Fruit fly (Drosophila melanogaster) whole organism, embryonic: ENCODE measurements around the gene CG5021.

Source experiments
- Atf6 ChIP-seq: fragments of 200-800 bp; sonication (Bioruptor generic); IDR thresholded peaks from 2 replicates; pipeline ENCODE4 v1.3.6; 2022; ENCODE audit warnings: missing biosample characterization, missing genetic modification characterization
- B-H1 ChIP-seq: fragments of 200-800 bp; sonication (Bioruptor generic); IDR thresholded peaks from 3 replicates; pipeline ENCODE4 v1.3.6; 2022; ENCODE audit warnings: missing biosample characterization, missing genetic modification characterization
- C15 ChIP-seq: fragments of 200-800 bp; sonication (Bioruptor generic); IDR thresholded peaks from 3 replicates; pipeline ENCODE4 v1.3.6; 2022; ENCODE audit warnings: missing biosample characterization, missing genetic modification characterization
- CG10654 ChIP-seq: fragments of 200-800 bp; sonication (Bioruptor generic); optimal IDR thresholded peaks from 2 replicates; lab custom pipeline; 2016; ENCODE audit warnings: missing biosample characterization, missing genetic modification characterization
- CG12071 ChIP-seq: fragments of 200-800 bp; sonication (Bioruptor generic); optimal IDR thresholded peaks from 3 replicates; lab custom pipeline; 2018; ENCODE audit warnings: missing biosample characterization, mild to moderate bottlenecking, missing genetic modification characterization
- CG12104 ChIP-seq: fragments of 200-800 bp; sonication (Bioruptor generic); optimal IDR thresholded peaks from 3 replicates; lab custom pipeline; 2016; ENCODE audit warnings: missing biosample characterization, missing genetic modification characterization
- CG14050 ChIP-seq: fragments of 200-800 bp; sonication (Bioruptor generic); IDR thresholded peaks from 3 replicates; pipeline ENCODE4 v1.3.6; 2022; ENCODE audit warnings: missing biosample characterization, missing genetic modification characterization
- CG14441 ChIP-seq: fragments of 200-800 bp; sonication (Bioruptor generic); IDR thresholded peaks from 2 replicates; pipeline ENCODE4 v1.3.6; 2022; ENCODE audit warnings: missing biosample characterization, missing genetic modification characterization
- CG15514 ChIP-seq: fragments of 200-800 bp; sonication (Bioruptor generic); optimal IDR thresholded peaks from 3 replicates; lab custom pipeline; 2017; ENCODE audit warnings: missing biosample characterization, missing genetic modification characterization, mild to moderate bottlenecking, moderate library complexity, missing genetic modification reagents
- CG16779 ChIP-seq: fragments of 200-800 bp; sonication (Bioruptor generic); IDR thresholded peaks from 2 replicates; pipeline ENCODE4 v1.3.6; 2022; ENCODE audit warnings: missing biosample characterization, missing genetic modification characterization
- CG18011 ChIP-seq: fragments of 200-800 bp; sonication (Bioruptor generic); optimal IDR thresholded peaks from 2 replicates; lab custom pipeline; 2017; ENCODE audit warnings: missing biosample characterization, missing genetic modification characterization, mild to moderate bottlenecking, moderate library complexity, missing genotype
- CG2120 ChIP-seq: fragments of 200-800 bp; sonication (Bioruptor generic); optimal IDR thresholded peaks from 3 replicates; lab custom pipeline; 2016; ENCODE audit warnings: missing biosample characterization, missing genetic modification characterization
- CG6654 ChIP-seq: fragments of 200-800 bp; sonication (Bioruptor generic); optimal IDR thresholded peaks from 2 replicates; lab custom pipeline; 2017; ENCODE audit warnings: missing biosample characterization, mild to moderate bottlenecking, missing genetic modification characterization
- CG8281 ChIP-seq: fragments of 200-800 bp; sonication (Bioruptor generic); optimal IDR thresholded peaks from 2 replicates; lab custom pipeline; 2018; ENCODE audit warnings: missing biosample characterization, mild to moderate bottlenecking, missing genetic modification characterization, moderate library complexity
- CG8765 ChIP-seq: fragments of 200-800 bp; sonication (Bioruptor generic); IDR thresholded peaks from 2 replicates; pipeline ENCODE4 v1.3.6; 2022; ENCODE audit warnings: missing biosample characterization, missing genetic modification characterization
- CG9215 ChIP-seq: fragments of 200-800 bp; sonication (Bioruptor generic); IDR thresholded peaks from 2 replicates; pipeline ENCODE4 v1.3.6; 2022; ENCODE audit warnings: missing biosample characterization, missing genetic modification characterization
- CG9727 ChIP-seq: fragments of 200-800 bp; sonication (Bioruptor generic); optimal IDR thresholded peaks from 3 replicates; lab custom pipeline; 2017; ENCODE audit warnings: missing biosample characterization, mild to moderate bottlenecking, missing genetic modification characterization
- CG9932 ChIP-seq: fragments of 200-800 bp; sonication (Bioruptor generic); IDR thresholded peaks from 2 replicates; pipeline ENCODE4 v1.3.6; 2022; ENCODE audit warnings: missing biosample characterization, missing genetic modification characterization
- CkIIα-i1 ChIP-seq: fragments of 200-800 bp; sonication (Bioruptor generic); IDR thresholded peaks from 2 replicates; pipeline ENCODE4 v1.3.6; 2022; ENCODE audit warnings: missing biosample characterization, missing genetic modification characterization
- CrebB ChIP-seq: fragments of 200-800 bp; sonication (Bioruptor generic); optimal IDR thresholded peaks from 3 replicates; lab custom pipeline; 2018; ENCODE audit warnings: missing biosample characterization, mild to moderate bottlenecking, missing genetic modification characterization
- Dad ChIP-seq: fragments of 200-800 bp; sonication (Bioruptor generic); optimal IDR thresholded peaks from 3 replicates; lab custom pipeline; 2016; ENCODE audit warnings: missing biosample characterization, missing genetic modification characterization
- H2.0 ChIP-seq: fragments of 200-800 bp; sonication (Bioruptor generic); IDR thresholded peaks from 2 replicates; pipeline ENCODE4 v1.3.6; 2022; ENCODE audit warnings: missing biosample characterization, missing genetic modification characterization
- HLHmδ ChIP-seq: fragments of 200-800 bp; sonication (Bioruptor generic); optimal IDR thresholded peaks from 2 replicates; lab custom pipeline; 2018; ENCODE audit warnings: missing biosample characterization, mild to moderate bottlenecking, missing genetic modification characterization, moderate library complexity
- Hmx ChIP-seq: fragments of 200-800 bp; sonication (Bioruptor generic); optimal IDR thresholded peaks from 2 replicates; lab custom pipeline; 2016; ENCODE audit warnings: missing biosample characterization, missing genetic modification characterization
- Mrtf ChIP-seq: fragments of 200-800 bp; sonication (Bioruptor generic); IDR thresholded peaks from 3 replicates; pipeline ENCODE4 v1.3.6; 2022; ENCODE audit warnings: missing biosample characterization, missing genetic modification characterization
- NK7.1 ChIP-seq: fragments of 200-800 bp; sonication (Bioruptor generic); optimal IDR thresholded peaks from 3 replicates; lab custom pipeline; 2016; ENCODE audit warnings: missing biosample characterization, missing genetic modification characterization
- Neu2 ChIP-seq: fragments of 200-800 bp; sonication (Bioruptor generic); optimal IDR thresholded peaks from 3 replicates; lab custom pipeline; 2016; ENCODE audit warnings: missing biosample characterization, missing genetic modification characterization, borderline replicate concordance
- Spps ChIP-seq: fragments of 200-800 bp; sonication (Bioruptor generic); optimal IDR thresholded peaks from 2 replicates; lab custom pipeline; 2018; ENCODE audit warnings: missing biosample characterization, mild to moderate bottlenecking, missing genetic modification characterization
- Stat92E ChIP-seq, 3 experiments: fragments of >200 bp in 2 of 3; fragments of 200-800 bp in 1 of 3; sonication (Bioruptor generic) in 1 of 3; optimal IDR thresholded peaks; 2 replicates each; lab custom pipeline; 2017 to 2019; ENCODE audit warnings: missing biosample characterization in 3 of 3, missing genetic modification characterization in 3 of 3, mild to moderate bottlenecking in 1 of 3, moderate library complexity in 1 of 3
- Usf ChIP-seq: fragments of 200-800 bp; sonication (Bioruptor generic); optimal IDR thresholded peaks from 2 replicates; lab custom pipeline; 2017; ENCODE audit warnings: missing genotype, missing biosample characterization, missing genetic modification characterization
- al ChIP-seq: fragments of 200-800 bp; sonication (Bioruptor generic); IDR thresholded peaks from 2 replicates; pipeline ENCODE4 v1.3.6; 2022; ENCODE audit warnings: missing biosample characterization, missing genetic modification characterization
- bab2 ChIP-seq: fragments of 200-800 bp; sonication (Bioruptor generic); optimal IDR thresholded peaks from 2 replicates; lab custom pipeline; 2016; ENCODE audit warnings: missing biosample characterization, missing genetic modification characterization
- bbx ChIP-seq: fragments of 200-800 bp; sonication (Bioruptor generic); IDR thresholded peaks from 2 replicates; pipeline ENCODE4 v1.3.6; 2022; ENCODE audit warnings: missing biosample characterization, missing genetic modification characterization; ENCODE audit not compliant: partially characterized antibody
- bsh ChIP-seq, 2 experiments: fragments of 200-800 bp; sonication (Bioruptor generic); optimal IDR thresholded peaks; 2 replicates each; lab custom pipeline; 2017 to 2018; ENCODE audit warnings: mild to moderate bottlenecking in 2 of 2, missing biosample characterization in 2 of 2, missing genetic modification characterization in 2 of 2, moderate library complexity in 1 of 2
- ci ChIP-seq: fragments of 200-800 bp; sonication (Bioruptor generic); IDR thresholded peaks from 3 replicates; pipeline ENCODE4 v1.3.6; 2022; ENCODE audit warnings: missing biosample characterization, missing genetic modification characterization
- danr ChIP-seq: fragments of 200-800 bp; sonication (Bioruptor generic); IDR thresholded peaks from 2 replicates; pipeline ENCODE4 v1.3.6; 2022; ENCODE audit warnings: missing biosample characterization, missing genetic modification characterization
- gem ChIP-seq: fragments of 200-800 bp; sonication (Bioruptor generic); optimal IDR thresholded peaks from 2 replicates; lab custom pipeline; 2019; ENCODE audit warnings: missing biosample characterization, mild to moderate bottlenecking, missing genetic modification characterization, moderate library complexity
- ham ChIP-seq: fragments of 200-800 bp; sonication (Bioruptor generic); IDR thresholded peaks from 2 replicates; pipeline ENCODE4 v1.3.6; 2022; ENCODE audit warnings: missing biosample characterization, missing genetic modification characterization
- hth ChIP-seq: fragments of >200 bp; optimal IDR thresholded peaks from 2 replicates; lab custom pipeline; 2017; ENCODE audit warnings: inconsistent platforms
- kay ChIP-seq: fragments of 200-800 bp; sonication (Bioruptor generic); optimal IDR thresholded peaks from 2 replicates; lab custom pipeline; 2016; ENCODE audit warnings: missing biosample characterization, missing genetic modification characterization
- nerfin-2 ChIP-seq: fragments of 200-800 bp; sonication (Bioruptor generic); IDR thresholded peaks from 2 replicates; pipeline ENCODE4 v1.3.6; 2022; ENCODE audit warnings: missing biosample characterization, missing genetic modification characterization; ENCODE audit not compliant: partially characterized antibody
- pb ChIP-seq: fragments of 200-800 bp; sonication (Bioruptor generic); optimal IDR thresholded peaks from 3 replicates; lab custom pipeline; 2016; ENCODE audit warnings: missing biosample characterization, missing genetic modification characterization
- phol ChIP-seq: fragments of 200-800 bp; sonication (Bioruptor generic); optimal IDR thresholded peaks from 3 replicates; lab custom pipeline; 2018; ENCODE audit warnings: missing biosample characterization, mild to moderate bottlenecking, missing genetic modification characterization, moderate library complexity
- rib ChIP-seq: fragments of 200-800 bp; sonication (Bioruptor generic); IDR thresholded peaks from 2 replicates; pipeline ENCODE4 v1.3.6; 2022; ENCODE audit warnings: missing biosample characterization, missing genetic modification characterization
- sens-2 ChIP-seq: fragments of 200-800 bp; sonication (Bioruptor generic); IDR thresholded peaks from 2 replicates; pipeline ENCODE4 v1.3.6; 2022; ENCODE audit warnings: missing biosample characterization, missing genetic modification characterization
- sisA ChIP-seq: fragments of 200-800 bp; sonication (Bioruptor generic); IDR thresholded peaks from 2 replicates; pipeline ENCODE4 v1.3.6; 2022; ENCODE audit warnings: missing biosample characterization, missing genetic modification characterization
- tin ChIP-seq: fragments of 200-800 bp; sonication (Bioruptor generic); optimal IDR thresholded peaks from 3 replicates; lab custom pipeline; 2016; ENCODE audit warnings: missing biosample characterization, missing genetic modification characterization
- unc-4 ChIP-seq: fragments of 200-800 bp; sonication (Bioruptor generic); IDR thresholded peaks from 2 replicates; pipeline ENCODE4 v1.3.6; 2022; ENCODE audit warnings: missing biosample characterization, missing genetic modification characterization; ENCODE audit not compliant: partially characterized antibody
- wdn ChIP-seq: fragments of 200-800 bp; sonication (Bioruptor generic); IDR thresholded peaks from 2 replicates; pipeline ENCODE4 v1.3.6; 2022; ENCODE audit warnings: missing biosample characterization, missing genetic modification characterization

CG5021 gene

dm6 chr3L:9011485-9012389 is 45.1 kb downstream of the CG5021 start (continued):
- TF ChIP-seq al (no peak), gem (tag; lab: Kevin White, UChicago) (peak; percentile 84), CG9932 (GFP tag; lab: Robert Waterston, UW) (no peak), CG9215 (GFP tag; lab: Robert Waterston, UW) (peak; percentile 50), wdn (GFP tag; lab: Robert Waterston, UW) (no peak), B-H1 (GFP tag; lab: Robert Waterston, UW) (peak; percentile 46; the same call in 2 of the 3 replicates), CG8765 (GFP tag; lab: Robert Waterston, UW) (peak; percentile 93), sisA (peak; percentile 84), Neu2 (GFP tag; lab: Kevin White, UChicago) (peak; percentile 49), tin (peak; percentile 78), phol (tag; lab: Kevin White, UChicago) (peak; percentile 82), hth (peak; percentile 48), unc-4 (no peak), CG14441 (GFP tag; lab: Robert Waterston, UW) (peak; percentile 60), ham (no peak), rib (no peak), CG14050 (GFP tag; lab: Robert Waterston, UW) (peak; percentile 15; the same call in 1 of the 3 replicates), ci (GFP tag; lab: Robert Waterston, UW) (peak; percentile 92), bab2 (GFP tag; lab: Kevin White, UChicago) (peak; percentile 90), HLHmδ (GFP tag; lab: Kevin White, UChicago) (peak; percentile 20), nerfin-2 (no peak), danr (GFP tag; lab: Robert Waterston, UW) (peak; percentile 35; the same call in 1 of the 2 replicates), Mrtf (peak; percentile 72), CG10654 (GFP tag; lab: Kevin White, UChicago) (peak; percentile 76), H2.0 (GFP tag; lab: Robert Waterston, UW) (peak; percentile 74), Dad (peak; percentile 45), bsh (GFP tag; optimal IDR thresholded peaks at IDR 0.05; lab: Kevin White, UChicago) (peak in 1 of 2 experiments; percentile 86), bbx (no peak), CkIIα-i1 (GFP tag; lab: Robert Waterston, UW) (no peak), CG15514 (GFP tag; lab: Kevin White, UChicago) (no peak), CG18011 (GFP tag; lab: Kevin White, UChicago) (no peak), Spps (tag; lab: Kevin White, UChicago) (peak; percentile 72), Usf (GFP tag; lab: Kevin White, UChicago) (peak; percentile 38), kay (GFP tag; lab: Kevin White, UChicago) (peak; percentile 64), C15 (GFP tag; lab: Robert Waterston, UW) (no peak), NK7.1 (GFP tag; lab: Kevin White, UChicago) (peak; percentile 41), CG12104 (GFP tag; lab: Kevin White, UChicago) (peak; percentile 21), Hmx (GFP tag; lab: Kevin White, UChicago) (peak; percentile 38), CG9727 (peak; percentile 94), Atf6 (GFP tag; lab: Robert Waterston, UW) (no peak), CG16779 (GFP tag; lab: Robert Waterston, UW) (no peak), pb (GFP tag; lab: Kevin White, UChicago) (peak; percentile 72), CG2120 (GFP tag; lab: Kevin White, UChicago) (no peak), CG12071 (peak; percentile 17), Stat92E (GFP tag; optimal IDR thresholded peaks at IDR 0.05; lab: Kevin White, UChicago) (peak in 1 of 3 experiments; percentile 55), CG8281 (peak; percentile 57), CrebB (tag; lab: Kevin White, UChicago) (no peak), sens-2 (peak; percentile 84), CG6654 (GFP tag; lab: Kevin White, UChicago) (peak; percentile 38)
